Worm (Caenorhabditis elegans): Measurements from ENCODE around the gene hot-4.

DNA sequence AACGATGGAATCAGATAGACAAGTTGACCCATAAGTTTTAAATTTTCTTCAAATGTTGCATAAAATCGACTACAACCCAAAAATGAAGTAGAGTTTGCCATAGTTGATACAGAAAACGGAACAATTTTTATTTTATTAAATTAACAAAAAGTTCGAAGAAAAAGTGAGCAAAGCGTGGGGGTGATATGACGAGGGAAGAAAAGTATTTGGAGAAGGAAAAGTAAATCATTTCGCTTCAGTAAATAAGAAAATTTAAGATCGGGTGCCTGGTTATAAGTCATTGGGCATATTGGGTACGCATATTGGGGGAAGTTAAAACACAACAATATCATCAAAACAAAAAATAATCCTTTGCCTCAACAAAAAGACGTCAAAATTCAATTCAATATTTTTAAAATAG lies 48.7 kb downstream of the hot-4 start, which contains the start of gene srg-6:
- TF ChIP-seq B0310.2 (tag; optimal IDR thresholded peaks at IDR 0.05) (no peak), tra-4 (tag; optimal IDR thresholded peaks at IDR 0.05) (no peak), scrt-1 (GFP tag; IDR thresholded peaks at IDR 0.05) (no peak), hmbx-1 (tag; optimal IDR thresholded peaks at IDR 0.05) (no peak), ama-1 (optimal IDR thresholded peaks at IDR 0.05) (no peak), hmg-4 (GFP tag; optimal IDR thresholded peaks at IDR 0.05) (no peak), pes-1 (GFP tag; IDR thresholded peaks at IDR 0.05) (no peak), tbx-11 (GFP tag; IDR thresholded peaks at IDR 0.05) (no peak), ets-7 (tag; optimal IDR thresholded peaks at IDR 0.05) (no peak), hnd-1 (tag; optimal IDR thresholded peaks at IDR 0.05) (no peak)

Measured in whole organism, early embryonic.